Fruit fly (Drosophila melanogaster): ENCODE measurements around the gene Spc105R.

- TF ChIP-seq psq (optimal IDR thresholded peaks at IDR 0.05) (no peak), EcR (GFP tag; optimal IDR thresholded peaks at IDR 0.05) (no peak), CG8478 (optimal IDR thresholded peaks at IDR 0.05) (no peak), usp (GFP tag; optimal IDR thresholded peaks at IDR 0.05) (no peak)
Observed at dm6 chr3L:20823206-20823803, 23.1 kb downstream of the Spc105R start.

All from whole organism.